Worm (Caenorhabditis elegans): ENCODE results near the gene Y69E1A.5.
A peak's percentile ranks its signal among the peaks of the same experiment; 100 is the strongest.
"Not testable (repeated sequence)": the region's sequence is repeated elsewhere in the genome, so short reads cannot be mapped to it uniquely, and the experiment has no call there.

The Y69E1A.5 gene

ce11 chrIV:10958230-10958588, 754 bp upstream of the Y69E1A.5 start, which contains the start of gene sri-19:
sri-19 (plus strand) TSS chrIV:10958372.
- peak; percentile 41 for TF ChIP-seq rnt-1 (tag; optimal IDR thresholded peaks at IDR 0.05)
- peak; percentile 51 for TF ChIP-seq lin-14 (GFP tag; optimal IDR thresholded peaks at IDR 0.05)
- TF ChIP-seq lin-13 (GFP tag; optimal IDR thresholded peaks at IDR 0.05): no peak

ce11 chrIV:10954955-10955354, 2.5 kb downstream of the Y69E1A.5 start, which contains the start of gene Y69E1A.4:
Y69E1A.4 (plus strand) TSS chrIV:10955255.
- not testable (repeated sequence) for TF ChIP-seq nhr-77, aly-2, nhr-20 (tag; optimal IDR thresholded peaks at IDR 0.05)

- TF ChIP-seq skn-1 (tag; optimal IDR thresholded peaks at IDR 0.05): no peak
- no peak for TF ChIP-seq zip-4 (GFP tag; optimal IDR thresholded peaks at IDR 0.05)
- TF ChIP-seq unc-130 (tag; optimal IDR thresholded peaks at IDR 0.05): no peak
Measured at ce11 chrIV:10951997-10952396, 5.5 kb downstream of the Y69E1A.5 start, which contains the start of gene Y69E1A.3. Y69E1A.3 (plus strand) TSS chrIV:10952297.

ce11 chrIV:10950363-10951214, 6.9 kb downstream of the Y69E1A.5 start:
- TF ChIP-seq efl-1 (optimal IDR thresholded peaks at IDR 0.05) (no peak), efl-1 (GFP tag; optimal IDR thresholded peaks at IDR 0.05 in 1 of 2) (peak in 1 of 2 experiments; percentile 92), nhr-90 (tag; optimal IDR thresholded peaks at IDR 0.05; ENCODE audit: poor library complexity) (no peak), F16B12.6 (tag; optimal IDR thresholded peaks at IDR 0.05) (no peak), nhr-85 (tag) (no peak), unc-130 (tag; optimal IDR thresholded peaks at IDR 0.05) (no peak), tlp-1 (tag; optimal IDR thresholded peaks at IDR 0.05) (no peak), mab-9 (GFP tag; IDR thresholded peaks at IDR 0.05) (no peak)

- no peak for TF ChIP-seq lin-14 (GFP tag; optimal IDR thresholded peaks at IDR 0.05)
Measured at ce11 chrIV:10949510-10949909, 7.9 kb downstream of the Y69E1A.5 start, which contains the start of gene nsph-3.1. nsph-3.1 (plus strand) TSS chrIV:10949810.

ce11 chrIV:10948797-10949196, 8.7 kb downstream of the Y69E1A.5 start, which contains the start of gene Y69E1A.1:
Y69E1A.1 (minus strand) TSS chrIV:10948897.
- no peak for TF ChIP-seq ceh-88 (GFP tag; IDR thresholded peaks at IDR 0.05)
- TF ChIP-seq mef-2 (tag; optimal IDR thresholded peaks at IDR 0.05): no peak
- TF ChIP-seq nhr-20 (tag; optimal IDR thresholded peaks at IDR 0.05): no peak
- no peak for TF ChIP-seq lin-35 (GFP tag; optimal IDR thresholded peaks at IDR 0.05)
- TF ChIP-seq tlp-1 (tag; optimal IDR thresholded peaks at IDR 0.05): no peak
- TF ChIP-seq snpc-4 (tag; optimal IDR thresholded peaks at IDR 0.05): no peak

ce11 chrIV:10936906-10937540, 20.4 kb downstream of the Y69E1A.5 start, which contains the start of gene fic-1:
fic-1 (plus strand) TSS chrIV:10937454.
- peak; percentile 52 for TF ChIP-seq dsc-1 (tag; optimal IDR thresholded peaks at IDR 0.05)
- peak; percentile 57 for TF ChIP-seq irx-1 (tag; optimal IDR thresholded peaks at IDR 0.05)
- peak; percentile 6 for TF ChIP-seq zip-4 (GFP tag; optimal IDR thresholded peaks at IDR 0.05)
- no peak for TF ChIP-seq unc-98 (GFP tag; IDR thresholded peaks at IDR 0.05)
- no peak for TF ChIP-seq lin-15B (tag; optimal IDR thresholded peaks at IDR 0.05)
- no peak for TF ChIP-seq unc-130 (tag; optimal IDR thresholded peaks at IDR 0.05)
- no peak for TF ChIP-seq egl-27 (tag; optimal IDR thresholded peaks at IDR 0.05)
- no peak for TF ChIP-seq hlh-4 (tag; optimal IDR thresholded peaks at IDR 0.05)
- TF ChIP-seq xbp-1 (tag; optimal IDR thresholded peaks at IDR 0.05): peak; percentile 46
- TF ChIP-seq swsn-7 (tag; optimal IDR thresholded peaks at IDR 0.05): peak; percentile 65
- TF ChIP-seq C04F5.9 (tag; optimal IDR thresholded peaks at IDR 0.05): no peak
- no peak for TF ChIP-seq nhr-11 (tag; optimal IDR thresholded peaks at IDR 0.05)
- peak; percentile 46 for TF ChIP-seq nhr-19 (GFP tag; conservative IDR thresholded peaks at IDR 0.05)
- TF ChIP-seq ceh-88 (GFP tag; IDR thresholded peaks at IDR 0.05): no peak
- peak in 1 of 3 experiments; percentile 49 for TF ChIP-seq dpl-1 (GFP tag; optimal IDR thresholded peaks at IDR 0.05)
- no peak for TF ChIP-seq ama-1 (optimal IDR thresholded peaks at IDR 0.05)
- TF ChIP-seq nhr-76 (tag; optimal IDR thresholded peaks at IDR 0.05): no peak
- TF ChIP-seq hpl-2 (GFP tag; optimal IDR thresholded peaks at IDR 0.05): no peak
- TF ChIP-seq fkh-4 (tag; optimal IDR thresholded peaks at IDR 0.05; ENCODE audit: borderline replicate concordance): no peak
- no peak for TF ChIP-seq ceh-8 (GFP tag; optimal IDR thresholded peaks at IDR 0.05)
- TF ChIP-seq fkh-8 (tag; optimal IDR thresholded peaks at IDR 0.05): peak; percentile 84
- TF ChIP-seq vab-15 (tag; optimal IDR thresholded peaks at IDR 0.05): no peak
